Fruit fly (Drosophila melanogaster) whole organism, embryonic: ENCODE results near the gene CG3655.

Source experiments
- Asciz ChIP-seq: fragments of 200-800 bp; sonication (Bioruptor generic); optimal IDR thresholded peaks from 2 replicates; lab custom pipeline; 2017; ENCODE audit warnings: missing biosample characterization, mild to moderate bottlenecking, missing genetic modification characterization, missing genetic modification reagents
- Awh ChIP-seq: fragments of 200-800 bp; sonication (Bioruptor generic); IDR thresholded peaks from 2 replicates; pipeline ENCODE4, ENCODE4 v1.3.6; 2022; ENCODE audit warnings: missing biosample characterization, missing genetic modification characterization
- Bgb ChIP-seq: fragments of 200-800 bp; sonication (Bioruptor generic); IDR thresholded peaks from 2 replicates; pipeline ENCODE4 v1.3.6; 2022; ENCODE audit warnings: missing biosample characterization, missing genetic modification characterization; ENCODE audit not compliant: partially characterized antibody
- CG11696 ChIP-seq: fragments of 200-800 bp; sonication (Bioruptor generic); IDR thresholded peaks from 2 replicates; pipeline ENCODE4 v1.3.6; 2022; ENCODE audit warnings: missing biosample characterization, missing genetic modification characterization
- CG13424 ChIP-seq: fragments of 200-800 bp; sonication (Bioruptor generic); optimal IDR thresholded peaks from 2 replicates; lab custom pipeline; 2019; ENCODE audit warnings: missing biosample characterization, mild to moderate bottlenecking, missing genetic modification characterization, moderate library complexity
- CG15011 ChIP-seq: fragments of 200-800 bp; sonication (Bioruptor generic); optimal IDR thresholded peaks from 3 replicates; lab custom pipeline; 2018; ENCODE audit warnings: missing biosample characterization, mild to moderate bottlenecking, missing genetic modification characterization
- CG1647 ChIP-seq: fragments of 200-800 bp; sonication (Bioruptor generic); optimal IDR thresholded peaks from 3 replicates; lab custom pipeline; 2016; ENCODE audit warnings: missing biosample characterization, missing genetic modification characterization
- CG2875 ChIP-seq: fragments of 200-800 bp; sonication (Bioruptor generic); optimal IDR thresholded peaks from 2 replicates; lab custom pipeline; 2017; ENCODE audit warnings: missing biosample characterization, mild to moderate bottlenecking, missing genetic modification characterization, missing genetic modification reagents
- CG33213 ChIP-seq: fragments of 200-800 bp; sonication (Bioruptor generic); optimal IDR thresholded peaks from 3 replicates; lab custom pipeline; 2016; ENCODE audit warnings: missing biosample characterization, missing genetic modification characterization
- CG33557 ChIP-seq: fragments of 200-800 bp; sonication (Bioruptor generic); optimal IDR thresholded peaks from 2 replicates; lab custom pipeline; 2019; ENCODE audit warnings: missing biosample characterization, mild to moderate bottlenecking, missing genetic modification characterization, moderate library complexity
- CG34376 ChIP-seq: fragments of 200-800 bp; sonication (Bioruptor generic); optimal IDR thresholded peaks from 2 replicates; lab custom pipeline; 2018; ENCODE audit warnings: missing biosample characterization, mild to moderate bottlenecking, missing genetic modification characterization
- CG3726 ChIP-seq: fragments of 200-800 bp; sonication (Bioruptor generic); IDR thresholded peaks from 3 replicates; pipeline ENCODE4, ENCODE4 v1.3.6; 2022; ENCODE audit warnings: missing biosample characterization, missing genetic modification characterization
- CG3847 ChIP-seq: fragments of 200-800 bp; sonication (Bioruptor generic); IDR thresholded peaks from 2 replicates; pipeline ENCODE4 v1.3.6; 2022; ENCODE audit warnings: missing biosample characterization, missing genetic modification characterization
- CG4707 ChIP-seq: fragments of 200-800 bp; sonication (Bioruptor generic); optimal IDR thresholded peaks from 2 replicates; lab custom pipeline; 2018; ENCODE audit warnings: missing biosample characterization, mild to moderate bottlenecking, missing genetic modification characterization, moderate library complexity
- CG4854 ChIP-seq: fragments of 200-800 bp; sonication (Bioruptor generic); optimal IDR thresholded peaks from 2 replicates; lab custom pipeline; 2016; ENCODE audit warnings: missing biosample characterization, missing genetic modification characterization, inconsistent platforms
- CG7786 ChIP-seq: fragments of 200-800 bp; sonication (Bioruptor generic); optimal IDR thresholded peaks from 2 replicates; lab custom pipeline; 2016; ENCODE audit warnings: missing biosample characterization, missing genetic modification characterization
- CG7928 ChIP-seq: fragments of 200-800 bp; sonication (Bioruptor generic); optimal IDR thresholded peaks from 2 replicates; lab custom pipeline; 2017; ENCODE audit warnings: missing biosample characterization, mild to moderate bottlenecking, missing genetic modification characterization
- D19A ChIP-seq: fragments of 200-800 bp; optimal IDR thresholded peaks from 3 replicates; lab custom pipeline; 2019; ENCODE audit warnings: missing biosample characterization, mild to moderate bottlenecking, missing genetic modification characterization, moderate library complexity
- Dad ChIP-seq: fragments of 200-800 bp; sonication (Bioruptor generic); optimal IDR thresholded peaks from 3 replicates; lab custom pipeline; 2016; ENCODE audit warnings: missing biosample characterization, missing genetic modification characterization
- Drgx ChIP-seq: fragments of 200-800 bp; sonication (Bioruptor generic); IDR thresholded peaks from 2 replicates; pipeline ENCODE4 v1.3.6; 2022; ENCODE audit warnings: missing biosample characterization, missing genetic modification characterization
- E2f1 ChIP-seq: fragments of 200-800 bp; sonication (Bioruptor generic); IDR thresholded peaks from 2 replicates; pipeline ENCODE4 v1.3.6; 2022; ENCODE audit warnings: missing biosample characterization, missing genetic modification characterization
- Ets97D ChIP-seq: fragments of 200-800 bp; sonication (Bioruptor generic); optimal IDR thresholded peaks from 3 replicates; lab custom pipeline; 2016; ENCODE audit warnings: missing biosample characterization, missing genetic modification characterization
- Hand ChIP-seq: fragments of 200-800 bp; sonication (Bioruptor generic); optimal IDR thresholded peaks from 2 replicates; lab custom pipeline; 2017; ENCODE audit warnings: mild to moderate bottlenecking, missing biosample characterization, missing genetic modification reagents, missing genetic modification characterization
- MBD-R2 ChIP-seq: fragments of 200-800 bp; sonication (Bioruptor generic); IDR thresholded peaks from 2 replicates; pipeline ENCODE4 v1.3.6; 2022; ENCODE audit warnings: missing biosample characterization, missing genetic modification characterization
- MTF-1 ChIP-seq: fragments of 200-800 bp; sonication (Bioruptor generic); optimal IDR thresholded peaks from 2 replicates; lab custom pipeline; 2018; ENCODE audit warnings: missing biosample characterization, mild to moderate bottlenecking, missing genetic modification characterization, borderline replicate concordance
- YL-1 ChIP-seq: fragments of 200-800 bp; sonication (Bioruptor generic); optimal IDR thresholded peaks from 3 replicates; lab custom pipeline; 2017; ENCODE audit warnings: missing biosample characterization, mild to moderate bottlenecking, missing genetic modification characterization
- btn ChIP-seq: fragments of 200-800 bp; sonication (Bioruptor generic); optimal IDR thresholded peaks from 2 replicates; lab custom pipeline; 2016; ENCODE audit warnings: missing biosample characterization, missing genetic modification characterization
- crol ChIP-seq: fragments of 200-800 bp; sonication (Bioruptor generic); IDR thresholded peaks from 2 replicates; pipeline ENCODE4 v1.3.6; 2022; ENCODE audit warnings: missing biosample characterization, missing genetic modification characterization
- danr ChIP-seq: fragments of 200-800 bp; sonication (Bioruptor generic); IDR thresholded peaks from 2 replicates; pipeline ENCODE4 v1.3.6; 2022; ENCODE audit warnings: missing biosample characterization, missing genetic modification characterization
- dimm ChIP-seq: fragments of 200-800 bp; sonication (Bioruptor generic); IDR thresholded peaks from 2 replicates; pipeline ENCODE4 v1.3.6; 2022; ENCODE audit warnings: missing biosample characterization, missing genetic modification characterization
- esg ChIP-seq: fragments of 200-800 bp; sonication (Bioruptor generic); conservative IDR thresholded peaks from 2 replicates; pipeline ENCODE4 v1.3.6; 2022; ENCODE audit warnings: missing biosample characterization, missing genetic modification characterization
- fd96Cb ChIP-seq: fragments of 200-800 bp; sonication (Bioruptor generic); optimal IDR thresholded peaks from 2 replicates; lab custom pipeline; 2018; ENCODE audit warnings: missing biosample characterization, mild to moderate bottlenecking, missing genetic modification characterization, moderate library complexity
- fru ChIP-seq: fragments of >200 bp; optimal IDR thresholded peaks from 2 replicates; lab custom pipeline; 2017
- h ChIP-seq: fragments of >200 bp; optimal IDR thresholded peaks from 2 replicates; lab custom pipeline; 2017
- jumu ChIP-seq: fragments of 200-800 bp; sonication (Bioruptor generic); optimal IDR thresholded peaks from 3 replicates; lab custom pipeline; 2016; ENCODE audit warnings: missing biosample characterization, missing genetic modification characterization
- ken ChIP-seq: fragments of 200-800 bp; sonication (Bioruptor generic); IDR thresholded peaks from 3 replicates; pipeline ENCODE4 v1.3.6; 2022; ENCODE audit warnings: missing biosample characterization, missing genetic modification characterization
- lab ChIP-seq: fragments of 200-800 bp; sonication (Bioruptor generic); optimal IDR thresholded peaks from 3 replicates; lab custom pipeline; 2017; ENCODE audit warnings: missing biosample characterization, missing genetic modification characterization, mild to moderate bottlenecking, moderate library complexity, missing genetic modification reagents
- mld ChIP-seq: fragments of 200-800 bp; sonication (Bioruptor generic); IDR thresholded peaks from 3 replicates; pipeline ENCODE4 v1.3.6; 2022; ENCODE audit warnings: missing biosample characterization, missing genetic modification characterization; ENCODE audit not compliant: partially characterized antibody
- nerfin-1 ChIP-seq: fragments of 200-800 bp; sonication (Bioruptor generic); optimal IDR thresholded peaks from 3 replicates; lab custom pipeline; 2019; ENCODE audit warnings: missing biosample characterization, mild to moderate bottlenecking, missing genetic modification characterization, moderate library complexity
- nerfin-2 ChIP-seq: fragments of 200-800 bp; sonication (Bioruptor generic); IDR thresholded peaks from 2 replicates; pipeline ENCODE4 v1.3.6; 2022; ENCODE audit warnings: missing biosample characterization, missing genetic modification characterization; ENCODE audit not compliant: partially characterized antibody
- nmo ChIP-seq: fragments of 200-800 bp; sonication (Bioruptor generic); optimal IDR thresholded peaks from 2 replicates; lab custom pipeline; 2018; ENCODE audit warnings: missing biosample characterization, mild to moderate bottlenecking, missing genetic modification characterization, moderate library complexity
- nom ChIP-seq: fragments of 200-800 bp; sonication (Bioruptor generic); optimal IDR thresholded peaks from 2 replicates; lab custom pipeline; 2017; ENCODE audit warnings: missing biosample characterization, missing genetic modification characterization, mild to moderate bottlenecking, moderate library complexity, missing genetic modification reagents
- pb ChIP-seq: fragments of 200-800 bp; sonication (Bioruptor generic); optimal IDR thresholded peaks from 3 replicates; lab custom pipeline; 2016; ENCODE audit warnings: missing biosample characterization, missing genetic modification characterization
- run ChIP-seq: fragments of 200-800 bp; sonication (Bioruptor generic); optimal IDR thresholded peaks from 3 replicates; lab custom pipeline; 2018; ENCODE audit warnings: missing biosample characterization, mild to moderate bottlenecking, missing genetic modification characterization
- schlank ChIP-seq: fragments of 200-800 bp; sonication (Bioruptor generic); optimal IDR thresholded peaks from 2 replicates; lab custom pipeline; 2018; ENCODE audit warnings: missing biosample characterization, mild to moderate bottlenecking, missing genetic modification characterization
- scrt ChIP-seq: fragments of 200-800 bp; sonication (Bioruptor generic); optimal IDR thresholded peaks from 2 replicates; lab custom pipeline; 2018; ENCODE audit warnings: missing biosample characterization, mild to moderate bottlenecking, missing genetic modification characterization, moderate library complexity
- slp2 ChIP-seq: fragments of 200-800 bp; sonication (Bioruptor generic); optimal IDR thresholded peaks from 2 replicates; lab custom pipeline; 2016; ENCODE audit warnings: missing biosample characterization, missing genetic modification characterization
- tio ChIP-seq: fragments of 200-800 bp; sonication (Bioruptor generic); optimal IDR thresholded peaks from 2 replicates; lab custom pipeline; 2017; ENCODE audit warnings: missing biosample characterization, missing genetic modification characterization, inconsistent platforms
- tna ChIP-seq: fragments of 200-800 bp; sonication (Bioruptor generic); IDR thresholded peaks from 2 replicates; pipeline ENCODE4 v1.3.6; 2022; ENCODE audit warnings: missing biosample characterization, missing genetic modification characterization; ENCODE audit not compliant: partially characterized antibody
- wor ChIP-seq: fragments of 200-800 bp; sonication (Bioruptor generic); IDR thresholded peaks from 2 replicates; pipeline ENCODE4 v1.3.6; 2022; ENCODE audit warnings: missing biosample characterization, missing genetic modification characterization

The CG3655 gene

dm6 chrX:1129575-1130281 lies 5.0 kb downstream of the CG3655 start (continued):
- TF ChIP-seq CG15011 (GFP tag; lab: Kevin White, UChicago) (peak; percentile 2), MTF-1 (no peak), nerfin-1 (tag; lab: Kevin White, UChicago) (peak; percentile 29), scrt (no peak), run (tag; lab: Kevin White, UChicago) (peak; percentile 65), CG1647 (GFP tag; lab: Kevin White, UChicago) (peak; percentile 6), CG33213 (GFP tag; lab: Kevin White, UChicago) (no peak), CG33557 (GFP tag; lab: Kevin White, UChicago) (peak; percentile 5), CG4707 (GFP tag; lab: Kevin White, UChicago) (peak; percentile 27), h (no peak), E2f1 (GFP tag; lab: Robert Waterston, UW) (peak; percentile 31; the same call in 1 of the 2 replicates), CG3726 (GFP tag; lab: Robert Waterston, UW) (0 out of 3 replicates have a peak, but pooled peaks have one; percentile 53), nmo (GFP tag; lab: Kevin White, UChicago) (no peak), dimm (GFP tag; lab: Robert Waterston, UW) (no peak), Dad (GFP tag; lab: Kevin White, UChicago) (no peak), fd96Cb (tag; lab: Kevin White, UChicago) (peak; percentile 79), Hand (GFP tag; lab: Kevin White, UChicago) (no peak), slp2 (peak; percentile 48), CG4854 (no peak), tio (peak; percentile 61), CG11696 (peak; percentile 89), CG34376 (GFP tag; lab: Kevin White, UChicago) (no peak), pb (GFP tag; lab: Kevin White, UChicago) (no peak), nom (GFP tag; lab: Kevin White, UChicago) (peak; percentile 49), CG3847 (GFP tag; lab: Robert Waterston, UW) (no peak), YL-1 (GFP tag; lab: Kevin White, UChicago) (no peak), ken (GFP tag; lab: Robert Waterston, UW) (peak; percentile 71), CG13424 (peak; percentile 55), fru (lab: Kevin White, UChicago) (no peak), MBD-R2 (GFP tag; lab: Robert Waterston, UW) (no peak), CG7786 (no peak), danr (peak; percentile 34; the same call in 1 of the 2 replicates), crol (GFP tag; lab: Robert Waterston, UW) (peak; percentile 29; the same call in 1 of the 2 replicates), lab (GFP tag; lab: Kevin White, UChicago) (peak; percentile 61), mld (GFP tag; lab: Robert Waterston, UW) (no peak), Awh (GFP tag; lab: Robert Waterston, UW) (peak; percentile 78), schlank (tag; lab: Kevin White, UChicago) (no peak), esg (GFP tag; lab: Robert Waterston, UW) (no peak), wor (GFP tag; lab: Robert Waterston, UW) (peak; percentile 50; the same call in 1 of the 2 replicates), CG7928 (GFP tag; lab: Kevin White, UChicago) (no peak), CG2875 (GFP tag; lab: Kevin White, UChicago) (peak; percentile 70), Asciz (peak; percentile 79), jumu (peak; percentile 13), tna (GFP tag; lab: Robert Waterston, UW) (no peak), Bgb (no peak), nerfin-2 (no peak), D19A (tag; lab: Kevin White, UChicago) (peak; percentile 62), Ets97D (no peak), btn (no peak), Drgx (peak; percentile 93)
